Fruit fly (Drosophila melanogaster) whole organism, embryonic: ENCODE measurements around the gene CG31102.
A peak's percentile ranks its signal among the peaks of the same experiment; 100 is the strongest.

Source experiments
- Abd-B ChIP-seq: fragments of 200-800 bp; sonication (Bioruptor generic); optimal IDR thresholded peaks from 2 replicates; lab custom pipeline; 2018; ENCODE audit warnings: missing biosample characterization, mild to moderate bottlenecking, missing genetic modification characterization, moderate library complexity
- Awh ChIP-seq: fragments of 200-800 bp; sonication (Bioruptor generic); IDR thresholded peaks from 2 replicates; pipeline ENCODE4, ENCODE4 v1.3.6; 2022; ENCODE audit warnings: missing biosample characterization, missing genetic modification characterization
- BtbVII ChIP-seq: fragments of 200-800 bp; sonication (Bioruptor generic); optimal IDR thresholded peaks from 3 replicates; lab custom pipeline; 2017; ENCODE audit warnings: missing biosample characterization, mild to moderate bottlenecking, missing genetic modification characterization
- CG1024 ChIP-seq: fragments of 200-800 bp; sonication (Bioruptor generic); IDR thresholded peaks from 2 replicates; pipeline ENCODE4 v1.3.6; 2022; ENCODE audit warnings: missing biosample characterization, missing genetic modification characterization
- CG10543 ChIP-seq: fragments of 200-800 bp; sonication (Bioruptor generic); optimal IDR thresholded peaks from 3 replicates; lab custom pipeline; 2017; ENCODE audit warnings: missing biosample characterization, mild to moderate bottlenecking, missing genetic modification characterization, moderate library complexity
- CG11398 ChIP-seq: fragments of 200-800 bp; sonication (Bioruptor generic); optimal IDR thresholded peaks from 2 replicates; lab custom pipeline; 2016; ENCODE audit warnings: missing biosample characterization, missing genetic modification characterization
- CG12391 ChIP-seq: fragments of 200-800 bp; sonication (Bioruptor generic); optimal IDR thresholded peaks from 3 replicates; lab custom pipeline; 2018; ENCODE audit warnings: missing biosample characterization, mild to moderate bottlenecking, missing genetic modification characterization, moderate library complexity
- CG12744 ChIP-seq: fragments of 200-800 bp; sonication (Bioruptor generic); optimal IDR thresholded peaks from 2 replicates; lab custom pipeline; 2016; ENCODE audit warnings: missing biosample characterization, missing genetic modification characterization
- CG13775 ChIP-seq: fragments of 200-800 bp; sonication (Bioruptor generic); optimal IDR thresholded peaks from 3 replicates; lab custom pipeline; 2017; ENCODE audit warnings: missing biosample characterization, mild to moderate bottlenecking, missing genetic modification characterization
- CG14014 ChIP-seq: fragments of 200-800 bp; sonication (Bioruptor generic); IDR thresholded peaks from 2 replicates; pipeline ENCODE4 v1.3.6; 2022; ENCODE audit warnings: missing biosample characterization, missing genetic modification characterization
- CG14710 ChIP-seq: fragments of 200-800 bp; sonication (Bioruptor generic); optimal IDR thresholded peaks from 3 replicates; lab custom pipeline; 2019; ENCODE audit warnings: missing biosample characterization, mild to moderate bottlenecking, missing genetic modification characterization, moderate library complexity
- CG15011 ChIP-seq: fragments of 200-800 bp; sonication (Bioruptor generic); optimal IDR thresholded peaks from 3 replicates; lab custom pipeline; 2018; ENCODE audit warnings: missing biosample characterization, mild to moderate bottlenecking, missing genetic modification characterization
- CG15479 ChIP-seq: fragments of 200-800 bp; sonication (Bioruptor generic); optimal IDR thresholded peaks from 3 replicates; lab custom pipeline; 2019; ENCODE audit warnings: missing biosample characterization, mild to moderate bottlenecking, missing genetic modification characterization, moderate library complexity
- CG16815 ChIP-seq: fragments of 200-800 bp; sonication (Bioruptor generic); optimal IDR thresholded peaks from 3 replicates; lab custom pipeline; 2017; ENCODE audit warnings: missing biosample characterization, mild to moderate bottlenecking, missing genetic modification characterization
- CG2712 ChIP-seq: fragments of 200-800 bp; optimal IDR thresholded peaks from 3 replicates; lab custom pipeline; 2019; ENCODE audit warnings: missing biosample characterization, mild to moderate bottlenecking, missing genetic modification characterization, moderate library complexity
- CG2889 ChIP-seq: fragments of 200-800 bp; sonication (Bioruptor generic); IDR thresholded peaks from 3 replicates; pipeline ENCODE4 v1.3.6; 2022; ENCODE audit warnings: missing biosample characterization, missing genetic modification characterization
- CG30431 ChIP-seq: fragments of 200-800 bp; sonication (Bioruptor generic); optimal IDR thresholded peaks from 2 replicates; lab custom pipeline; 2017; ENCODE audit warnings: missing biosample characterization, missing genetic modification characterization
- CG3847 ChIP-seq: fragments of 200-800 bp; sonication (Bioruptor generic); IDR thresholded peaks from 2 replicates; pipeline ENCODE4 v1.3.6; 2022; ENCODE audit warnings: missing biosample characterization, missing genetic modification characterization
- CG4617 ChIP-seq: fragments of 200-800 bp; sonication (Bioruptor generic); optimal IDR thresholded peaks from 3 replicates; lab custom pipeline; 2016; ENCODE audit warnings: missing biosample characterization, missing genetic modification characterization, borderline replicate concordance
- CG5245 ChIP-seq: fragments of 200-800 bp; sonication (Bioruptor generic); optimal IDR thresholded peaks from 3 replicates; lab custom pipeline; 2016; ENCODE audit warnings: missing biosample characterization, missing genetic modification characterization
- CG6813 ChIP-seq: fragments of 200-800 bp; sonication (Bioruptor generic); optimal IDR thresholded peaks from 2 replicates; lab custom pipeline; 2017; ENCODE audit warnings: missing biosample characterization, missing genetic modification characterization, mild to moderate bottlenecking, moderate library complexity, missing genetic modification reagents
- CG7271 ChIP-seq: fragments of 200-800 bp; sonication (Bioruptor generic); optimal IDR thresholded peaks from 2 replicates; lab custom pipeline; 2018; ENCODE audit warnings: missing biosample characterization, mild to moderate bottlenecking, missing genetic modification characterization, moderate library complexity
- CG7372 ChIP-seq: fragments of 200-800 bp; sonication (Bioruptor generic); IDR thresholded peaks from 2 replicates; pipeline ENCODE4 v1.3.6; 2022; ENCODE audit warnings: missing biosample characterization, missing genetic modification characterization
- CG7745 ChIP-seq: fragments of 200-800 bp; sonication (Bioruptor generic); optimal IDR thresholded peaks from 2 replicates; lab custom pipeline; 2018; ENCODE audit warnings: missing biosample characterization, mild to moderate bottlenecking, missing genetic modification characterization, moderate library complexity
- CG8281 ChIP-seq: fragments of 200-800 bp; sonication (Bioruptor generic); optimal IDR thresholded peaks from 2 replicates; lab custom pipeline; 2018; ENCODE audit warnings: missing biosample characterization, mild to moderate bottlenecking, missing genetic modification characterization, moderate library complexity
- CHES-1-like ChIP-seq: fragments of 200-800 bp; sonication (Bioruptor generic); optimal IDR thresholded peaks from 2 replicates; lab custom pipeline; 2016; ENCODE audit warnings: missing biosample characterization, missing genetic modification characterization
- Deaf1 ChIP-seq: fragments of 200-800 bp; optimal IDR thresholded peaks from 3 replicates; lab custom pipeline; 2019; ENCODE audit warnings: missing biosample characterization, mild to moderate bottlenecking, missing genetic modification characterization, moderate library complexity
- Dref ChIP-seq: fragments of 200-800 bp; sonication (Bioruptor generic); IDR thresholded peaks from 2 replicates; pipeline ENCODE4 v1.3.6; 2022; ENCODE audit warnings: missing biosample characterization, missing genetic modification characterization
- H15 ChIP-seq: fragments of 200-800 bp; sonication (Bioruptor generic); IDR thresholded peaks from 3 replicates; pipeline ENCODE4 v1.3.6; 2022; ENCODE audit warnings: missing biosample characterization, missing genetic modification characterization
- HLH3B ChIP-seq: fragments of 200-800 bp; sonication (Bioruptor generic); IDR thresholded peaks from 2 replicates; pipeline ENCODE4 v1.3.6; 2022; ENCODE audit warnings: missing biosample characterization, missing genetic modification characterization
- Lpt ChIP-seq: fragments of >200 bp; optimal IDR thresholded peaks from 2 replicates; lab custom pipeline; 2018; ENCODE audit warnings: missing biosample characterization, missing genetic modification characterization
- Nf-YC ChIP-seq: fragments of 200-800 bp; optimal IDR thresholded peaks from 3 replicates; lab custom pipeline; 2019; ENCODE audit warnings: missing biosample characterization, mild to moderate bottlenecking, missing genetic modification characterization, moderate library complexity
- Oaz ChIP-seq: fragments of 200-800 bp; sonication (Bioruptor generic); IDR thresholded peaks from 2 replicates; pipeline ENCODE4 v1.3.6; 2022; ENCODE audit warnings: missing biosample characterization, missing genetic modification characterization
- Ptx1 ChIP-seq: fragments of 200-800 bp; sonication (Bioruptor generic); IDR thresholded peaks from 2 replicates; pipeline ENCODE4 v1.3.6; 2022; ENCODE audit warnings: missing biosample characterization, missing genetic modification characterization
- Rfx ChIP-seq: fragments of 200-800 bp; sonication (Bioruptor generic); IDR thresholded peaks from 2 replicates; pipeline ENCODE4 v1.3.6; 2022; ENCODE audit warnings: missing biosample characterization, missing genetic modification characterization
- Stat92E ChIP-seq, 3 experiments: fragments of >200 bp in 2 of 3; fragments of 200-800 bp in 1 of 3; sonication (Bioruptor generic) in 1 of 3; optimal IDR thresholded peaks; 2 replicates each; lab custom pipeline; 2017 to 2019; ENCODE audit warnings: missing biosample characterization in 3 of 3, missing genetic modification characterization in 3 of 3, mild to moderate bottlenecking in 1 of 3, moderate library complexity in 1 of 3
- ab ChIP-seq: fragments of 200-800 bp; sonication (Bioruptor generic); optimal IDR thresholded peaks from 2 replicates; lab custom pipeline; 2016; ENCODE audit warnings: missing biosample characterization, missing genetic modification characterization
- ap ChIP-seq: fragments of 200-800 bp; sonication (Bioruptor generic); IDR thresholded peaks from 2 replicates; pipeline ENCODE4 v1.3.6; 2022; ENCODE audit warnings: missing biosample characterization, missing genetic modification characterization
- caup ChIP-seq: fragments of 200-800 bp; sonication (Bioruptor generic); optimal IDR thresholded peaks from 3 replicates; lab custom pipeline; 2017; ENCODE audit warnings: missing biosample characterization, mild to moderate bottlenecking, missing genetic modification characterization, moderate library complexity; ENCODE audit not compliant: severe bottlenecking
- cg ChIP-seq: fragments of 200-800 bp; sonication (Bioruptor generic); optimal IDR thresholded peaks from 3 replicates; lab custom pipeline; 2019; ENCODE audit warnings: missing biosample characterization, mild to moderate bottlenecking, missing genetic modification characterization, moderate library complexity
- dati ChIP-seq: fragments of 200-800 bp; sonication (Bioruptor generic); IDR thresholded peaks from 2 replicates; pipeline ENCODE4 v1.3.6; 2022; ENCODE audit warnings: missing biosample characterization, missing genetic modification characterization
- ems ChIP-seq: fragments of 200-800 bp; sonication (Bioruptor generic); optimal IDR thresholded peaks from 3 replicates; lab custom pipeline; 2016; ENCODE audit warnings: missing biosample characterization, missing genetic modification characterization
- eve ChIP-seq, 2 experiments: fragments of >200 bp; optimal IDR thresholded peaks; 2 replicates each; lab custom pipeline; 2017; ENCODE audit warnings: missing biosample characterization in 2 of 2, missing genetic modification characterization in 2 of 2
- kah ChIP-seq: fragments of 200-800 bp; sonication (Bioruptor generic); optimal IDR thresholded peaks from 2 replicates; lab custom pipeline; 2018; ENCODE audit warnings: missing biosample characterization, mild to moderate bottlenecking, missing genetic modification characterization
- mld ChIP-seq: fragments of 200-800 bp; sonication (Bioruptor generic); IDR thresholded peaks from 3 replicates; pipeline ENCODE4 v1.3.6; 2022; ENCODE audit warnings: missing biosample characterization, missing genetic modification characterization; ENCODE audit not compliant: partially characterized antibody
- sens-2 ChIP-seq: fragments of 200-800 bp; sonication (Bioruptor generic); IDR thresholded peaks from 2 replicates; pipeline ENCODE4 v1.3.6; 2022; ENCODE audit warnings: missing biosample characterization, missing genetic modification characterization
- sim ChIP-seq: fragments of 200-800 bp; sonication (Bioruptor generic); IDR thresholded peaks from 2 replicates; pipeline ENCODE4 v1.3.6; 2022; ENCODE audit warnings: missing biosample characterization, missing genetic modification characterization
- ssp ChIP-seq: fragments of 200-800 bp; sonication (Bioruptor generic); IDR thresholded peaks from 2 replicates; pipeline ENCODE4 v1.3.6; 2022; ENCODE audit warnings: missing biosample characterization, missing genetic modification characterization
- tup ChIP-seq: fragments of 200-800 bp; sonication (Bioruptor generic); optimal IDR thresholded peaks from 2 replicates; lab custom pipeline; 2016; ENCODE audit warnings: missing biosample characterization, mild to moderate bottlenecking, missing genetic modification characterization, moderate library complexity
- tx ChIP-seq: fragments of 200-800 bp; sonication (Bioruptor generic); optimal IDR thresholded peaks from 2 replicates; lab custom pipeline; 2016; ENCODE audit warnings: missing biosample characterization, missing genetic modification characterization
- z ChIP-seq: fragments of 200-800 bp; sonication (Bioruptor generic); IDR thresholded peaks from 3 replicates; pipeline ENCODE4 v1.3.6; 2022; ENCODE audit warnings: missing biosample characterization, missing genetic modification characterization

Gene CG31102

DNA sequence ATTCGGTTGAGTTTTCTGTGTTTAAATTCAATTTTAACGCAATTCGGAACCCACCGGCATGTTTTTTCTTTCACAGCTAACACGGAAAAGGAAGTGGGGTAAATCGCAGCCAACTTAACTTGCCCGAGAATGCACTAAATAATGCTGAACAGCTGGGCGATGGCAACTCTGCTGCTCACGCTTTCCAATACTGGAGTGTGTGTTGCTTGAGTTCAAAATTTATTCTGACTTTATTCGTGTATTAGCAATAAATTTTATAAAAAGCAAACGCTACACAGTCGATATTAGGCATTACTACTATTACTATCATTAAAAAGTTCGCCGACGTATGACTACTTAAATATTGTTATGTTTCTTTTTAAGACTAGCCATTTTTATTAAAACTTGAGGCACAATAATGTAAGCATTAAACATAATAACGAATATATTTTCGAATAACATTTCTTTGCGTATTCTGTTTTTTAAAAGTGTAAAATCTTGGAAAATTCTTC is 48.0 kb downstream of the CG31102 start, which contains the start of the genes RpS27 and Nup37 (continued):
- TF ChIP-seq CG3847 (peak; percentile 98), CHES-1-like (peak; percentile 99), CG30431 (GFP tag; lab: Kevin White, UChicago) (peak; percentile 98), Nf-YC (tag; lab: Kevin White, UChicago) (peak; percentile 88), Stat92E (GFP tag; optimal IDR thresholded peaks at IDR 0.05; lab: Kevin White, UChicago) (peak in 1 of 3 experiments; percentile 82), CG7745 (tag; lab: Kevin White, UChicago) (peak; percentile 83), Ptx1 (GFP tag; lab: Robert Waterston, UW) (peak; percentile 96), eve (GFP tag; optimal IDR thresholded peaks at IDR 0.05; lab: Kevin White, UChicago) (no peak), ab (peak; percentile 94), ems (GFP tag; lab: Kevin White, UChicago) (peak; percentile 98), kah (peak; percentile 94), ap (GFP tag; lab: Robert Waterston, UW) (peak; percentile 95), dati (peak; percentile 96), CG8281 (tag; lab: Kevin White, UChicago) (peak; percentile 87), Dref (peak; percentile 59), mld (GFP tag; lab: Robert Waterston, UW) (no peak), tup (peak; percentile 93), Lpt (GFP tag; lab: Kevin White, UChicago) (no peak), CG15479 (GFP tag; lab: Kevin White, UChicago) (peak; percentile 75), CG12391 (tag; lab: Kevin White, UChicago) (peak; percentile 97), CG5245 (peak; percentile 98), CG14014 (GFP tag; lab: Robert Waterston, UW) (peak; percentile 95), CG4617 (GFP tag; lab: Kevin White, UChicago) (peak; percentile 99), Rfx (GFP tag; lab: Robert Waterston, UW) (peak; percentile 99), ssp (GFP tag; lab: Robert Waterston, UW) (peak; percentile 90), cg (GFP tag; lab: Kevin White, UChicago) (no peak), CG1024 (GFP tag; lab: Robert Waterston, UW) (peak; percentile 94), caup (GFP tag; lab: Kevin White, UChicago) (peak; percentile 100), HLH3B (GFP tag; lab: Robert Waterston, UW) (peak; percentile 95), CG2889 (GFP tag; lab: Robert Waterston, UW) (peak; percentile 94), Deaf1 (tag; lab: Kevin White, UChicago) (peak; percentile 69), tx (GFP tag; lab: Kevin White, UChicago) (peak; percentile 97), sens-2 (peak; percentile 97), CG14710 (peak; percentile 97), CG2712 (tag; lab: Kevin White, UChicago) (peak; percentile 94), CG15011 (GFP tag; lab: Kevin White, UChicago) (peak; percentile 99), CG16815 (GFP tag; lab: Kevin White, UChicago) (peak; percentile 95), CG7271 (tag; lab: Kevin White, UChicago) (peak; percentile 99), z (GFP tag; lab: Robert Waterston, UW) (peak; percentile 78), sim (peak; percentile 89), CG7372 (GFP tag; lab: Robert Waterston, UW) (peak; percentile 94), Abd-B (GFP tag; lab: Kevin White, UChicago) (peak; percentile 93), Oaz (GFP tag; lab: Robert Waterston, UW) (peak; percentile 92), CG11398 (GFP tag; lab: Kevin White, UChicago) (peak; percentile 99), BtbVII (GFP tag; lab: Kevin White, UChicago) (peak; percentile 99), CG6813 (GFP tag; lab: Kevin White, UChicago) (peak; percentile 98), H15 (GFP tag; lab: Robert Waterston, UW) (peak; percentile 97), CG13775 (GFP tag; lab: Kevin White, UChicago) (peak; percentile 99), Awh (GFP tag; lab: Robert Waterston, UW) (peak; percentile 98), CG12744 (GFP tag; lab: Kevin White, UChicago) (peak; percentile 96), CG10543 (GFP tag; lab: Kevin White, UChicago) (peak; percentile 100)
